Fruit fly (Drosophila melanogaster) whole organism, embryonic: ENCODE results near the gene CG34307.

Experiments
- Abd-B ChIP-seq: fragments of 200-800 bp; sonication (Bioruptor generic); optimal IDR thresholded peaks from 2 replicates; lab custom pipeline; 2018; ENCODE audit warnings: missing biosample characterization, mild to moderate bottlenecking, missing genetic modification characterization, moderate library complexity
- Bteb2 ChIP-seq: fragments of 200-800 bp; sonication (Bioruptor generic); optimal IDR thresholded peaks from 2 replicates; lab custom pipeline; 2016; ENCODE audit warnings: missing biosample characterization, missing genetic modification characterization
- CG10431 ChIP-seq: fragments of 200-800 bp; sonication (Bioruptor generic); optimal IDR thresholded peaks from 3 replicates; lab custom pipeline; 2018; ENCODE audit warnings: missing biosample characterization, mild to moderate bottlenecking, missing genetic modification characterization
- CG11696 ChIP-seq: fragments of 200-800 bp; sonication (Bioruptor generic); IDR thresholded peaks from 2 replicates; pipeline ENCODE4 v1.3.6; 2022; ENCODE audit warnings: missing biosample characterization, missing genetic modification characterization
- CG11723 ChIP-seq: fragments of 200-800 bp; sonication (Bioruptor generic); optimal IDR thresholded peaks from 2 replicates; lab custom pipeline; 2017; ENCODE audit warnings: missing biosample characterization, mild to moderate bottlenecking, missing genetic modification characterization
- CG12236 ChIP-seq: fragments of 200-800 bp; sonication (Bioruptor generic); optimal IDR thresholded peaks from 2 replicates; lab custom pipeline; 2016; ENCODE audit warnings: missing biosample characterization, missing genetic modification characterization
- CG1603 ChIP-seq: fragments of 200-800 bp; sonication (Bioruptor generic); optimal IDR thresholded peaks from 2 replicates; lab custom pipeline; 2019; ENCODE audit warnings: missing biosample characterization, mild to moderate bottlenecking, missing genetic modification characterization, moderate library complexity
- CG17328 ChIP-seq: fragments of 200-800 bp; sonication (Bioruptor generic); IDR thresholded peaks from 2 replicates; pipeline ENCODE4 v1.3.6; 2022; ENCODE audit warnings: missing biosample characterization, missing genetic modification characterization
- CG17361 ChIP-seq: fragments of 200-800 bp; sonication (Bioruptor generic); IDR thresholded peaks from 3 replicates; pipeline ENCODE4 v1.3.6; 2022; ENCODE audit warnings: missing biosample characterization, missing genetic modification characterization
- CG17802 ChIP-seq: fragments of 200-800 bp; sonication (Bioruptor generic); optimal IDR thresholded peaks from 2 replicates; lab custom pipeline; 2018; ENCODE audit warnings: missing biosample characterization, mild to moderate bottlenecking, missing genetic modification characterization, moderate library complexity
- CG18011 ChIP-seq: fragments of 200-800 bp; sonication (Bioruptor generic); optimal IDR thresholded peaks from 2 replicates; lab custom pipeline; 2017; ENCODE audit warnings: missing biosample characterization, missing genetic modification characterization, mild to moderate bottlenecking, moderate library complexity, missing genotype
- CG18764 ChIP-seq: fragments of 200-800 bp; sonication (Bioruptor generic); optimal IDR thresholded peaks from 3 replicates; lab custom pipeline; 2016; ENCODE audit warnings: missing biosample characterization, missing genetic modification characterization
- CG31388 ChIP-seq: fragments of 200-800 bp; sonication (Bioruptor generic); optimal IDR thresholded peaks from 2 replicates; lab custom pipeline; 2016; ENCODE audit warnings: missing biosample characterization, missing genetic modification characterization
- CG32767 ChIP-seq: fragments of 200-800 bp; sonication (Bioruptor generic); IDR thresholded peaks from 2 replicates; pipeline ENCODE4 v1.3.6; 2022; ENCODE audit warnings: missing biosample characterization, missing genetic modification characterization
- CG3407 ChIP-seq: fragments of 200-800 bp; sonication (Bioruptor generic); optimal IDR thresholded peaks from 2 replicates; lab custom pipeline; 2018; ENCODE audit warnings: missing biosample characterization, mild to moderate bottlenecking, missing genetic modification characterization
- CG34376 ChIP-seq: fragments of 200-800 bp; sonication (Bioruptor generic); optimal IDR thresholded peaks from 2 replicates; lab custom pipeline; 2018; ENCODE audit warnings: missing biosample characterization, mild to moderate bottlenecking, missing genetic modification characterization
- CG34422 ChIP-seq: fragments of 200-800 bp; sonication (Bioruptor generic); IDR thresholded peaks from 3 replicates; pipeline ENCODE4 v1.3.6; 2022; ENCODE audit warnings: missing biosample characterization, missing genetic modification characterization
- CG4360 ChIP-seq: fragments of 200-800 bp; sonication (Bioruptor generic); IDR thresholded peaks from 2 replicates; pipeline ENCODE4 v1.3.6; 2022; ENCODE audit warnings: missing biosample characterization, missing genetic modification characterization
- CG8281 ChIP-seq: fragments of 200-800 bp; sonication (Bioruptor generic); optimal IDR thresholded peaks from 2 replicates; lab custom pipeline; 2018; ENCODE audit warnings: missing biosample characterization, mild to moderate bottlenecking, missing genetic modification characterization, moderate library complexity
- CG8290 ChIP-seq, 3 experiments: fragments of 200-800 bp; sonication (Bioruptor generic); optimal IDR thresholded peaks; 2 replicates each; lab custom pipeline; 2016 to 2019; ENCODE audit warnings: missing biosample characterization in 3 of 3, missing genetic modification characterization in 3 of 3, mild to moderate bottlenecking in 2 of 3, moderate library complexity in 1 of 3
- CoRest ChIP-seq: fragments of 200-800 bp; sonication (Bioruptor generic); optimal IDR thresholded peaks from 3 replicates; lab custom pipeline; 2018; ENCODE audit warnings: missing biosample characterization, mild to moderate bottlenecking, missing genetic modification characterization, moderate library complexity
- Dad ChIP-seq: fragments of 200-800 bp; sonication (Bioruptor generic); optimal IDR thresholded peaks from 3 replicates; lab custom pipeline; 2016; ENCODE audit warnings: missing biosample characterization, missing genetic modification characterization
- ERR ChIP-seq: fragments of 200-800 bp; sonication (Bioruptor generic); optimal IDR thresholded peaks from 2 replicates; lab custom pipeline; 2016; ENCODE audit warnings: missing biosample characterization, missing genetic modification characterization
- Fer3 ChIP-seq: fragments of 200-800 bp; sonication (Bioruptor generic); optimal IDR thresholded peaks from 2 replicates; lab custom pipeline; 2018; ENCODE audit warnings: missing biosample characterization, mild to moderate bottlenecking, missing genetic modification characterization, moderate library complexity
- Hr3 ChIP-seq: fragments of 200-800 bp; sonication (Bioruptor generic); optimal IDR thresholded peaks from 3 replicates; lab custom pipeline; 2016; ENCODE audit warnings: missing biosample characterization, missing genetic modification characterization
- Hr39 ChIP-seq: fragments of >200 bp; optimal IDR thresholded peaks from 2 replicates; lab custom pipeline; 2017
- Kr ChIP-seq: fragments of 200-800 bp; sonication (Bioruptor generic); optimal IDR thresholded peaks from 2 replicates; lab custom pipeline; 2017; ENCODE audit warnings: missing biosample characterization, mild to moderate bottlenecking, missing genetic modification characterization
- MTF-1 ChIP-seq: fragments of 200-800 bp; sonication (Bioruptor generic); optimal IDR thresholded peaks from 2 replicates; lab custom pipeline; 2018; ENCODE audit warnings: missing biosample characterization, mild to moderate bottlenecking, missing genetic modification characterization, borderline replicate concordance
- NfI ChIP-seq: fragments of 200-800 bp; sonication (Bioruptor generic); optimal IDR thresholded peaks from 3 replicates; lab custom pipeline; 2018; ENCODE audit warnings: missing biosample characterization, mild to moderate bottlenecking, missing genetic modification characterization, moderate library complexity
- Oaz ChIP-seq: fragments of 200-800 bp; sonication (Bioruptor generic); IDR thresholded peaks from 2 replicates; pipeline ENCODE4 v1.3.6; 2022; ENCODE audit warnings: missing biosample characterization, missing genetic modification characterization
- Pdp1 ChIP-seq, 2 experiments: fragments of 200-800 bp; sonication (Bioruptor generic); optimal IDR thresholded peaks; 3 replicates each; lab custom pipeline; 2016; ENCODE audit warnings: missing biosample characterization in 2 of 2, missing genetic modification characterization in 2 of 2, mild to moderate bottlenecking in 1 of 2, moderate library complexity in 1 of 2
- Ravus ChIP-seq: fragments of 200-800 bp; sonication (Bioruptor generic); IDR thresholded peaks from 2 replicates; pipeline ENCODE4 v1.3.6; 2022; ENCODE audit warnings: missing biosample characterization, missing genetic modification characterization
- Xrp1 ChIP-seq: fragments of 200-800 bp; sonication (Bioruptor generic); IDR thresholded peaks from 2 replicates; pipeline ENCODE4 v1.3.6; 2022; ENCODE audit warnings: missing biosample characterization, missing genetic modification characterization
- chinmo ChIP-seq: fragments of 200-800 bp; sonication (Bioruptor generic); IDR thresholded peaks from 4 replicates; pipeline ENCODE4 v1.3.6; 2022; ENCODE audit warnings: missing biosample characterization, missing genetic modification characterization; ENCODE audit not compliant: partially characterized antibody
- cwo ChIP-seq: fragments of 200-800 bp; sonication (Bioruptor generic); optimal IDR thresholded peaks from 3 replicates; lab custom pipeline; 2017; ENCODE audit warnings: missing biosample characterization, missing genetic modification characterization, mild to moderate bottlenecking, moderate library complexity, missing genetic modification reagents
- danr ChIP-seq: fragments of 200-800 bp; sonication (Bioruptor generic); IDR thresholded peaks from 2 replicates; pipeline ENCODE4 v1.3.6; 2022; ENCODE audit warnings: missing biosample characterization, missing genetic modification characterization
- dati ChIP-seq: fragments of 200-800 bp; sonication (Bioruptor generic); IDR thresholded peaks from 2 replicates; pipeline ENCODE4 v1.3.6; 2022; ENCODE audit warnings: missing biosample characterization, missing genetic modification characterization
- dysf ChIP-seq: fragments of 200-800 bp; sonication (Bioruptor generic); IDR thresholded peaks from 3 replicates; pipeline ENCODE4 v1.3.6; 2022; ENCODE audit warnings: missing biosample characterization, missing genetic modification characterization
- en ChIP-seq: fragments of 200-800 bp; sonication (Bioruptor generic); optimal IDR thresholded peaks from 2 replicates; lab custom pipeline; 2016; ENCODE audit warnings: missing biosample characterization, missing genetic modification characterization
- eve ChIP-seq, 2 experiments: fragments of >200 bp; optimal IDR thresholded peaks; 2 replicates each; lab custom pipeline; 2017; ENCODE audit warnings: missing biosample characterization in 2 of 2, missing genetic modification characterization in 2 of 2
- fru ChIP-seq: fragments of >200 bp; optimal IDR thresholded peaks from 2 replicates; lab custom pipeline; 2017
- fu2 ChIP-seq: fragments of 200-800 bp; sonication (Bioruptor generic); optimal IDR thresholded peaks from 2 replicates; lab custom pipeline; 2016; ENCODE audit warnings: missing biosample characterization, missing genetic modification characterization
- ind ChIP-seq: fragments of 200-800 bp; sonication (Bioruptor generic); optimal IDR thresholded peaks from 3 replicates; lab custom pipeline; 2016; ENCODE audit warnings: missing biosample characterization, missing genetic modification characterization
- insv ChIP-seq, 2 experiments: fragments of 200-800 bp; sonication (Bioruptor generic); optimal IDR thresholded peaks; 3 replicates each; lab custom pipeline; 2016 to 2018; ENCODE audit warnings: missing biosample characterization in 2 of 2, missing genetic modification characterization in 2 of 2
- jing ChIP-seq: fragments of 200-800 bp; sonication (Bioruptor generic); optimal IDR thresholded peaks from 2 replicates; lab custom pipeline; 2018; ENCODE audit warnings: missing biosample characterization, mild to moderate bottlenecking, missing genetic modification characterization
- lbe ChIP-seq: fragments of 200-800 bp; sonication (Bioruptor generic); optimal IDR thresholded peaks from 2 replicates; lab custom pipeline; 2016; ENCODE audit warnings: missing biosample characterization, mild to moderate bottlenecking, missing genetic modification characterization
- odd ChIP-seq: fragments of 200-800 bp; sonication (Bioruptor generic); optimal IDR thresholded peaks from 2 replicates; lab custom pipeline; 2017; ENCODE audit warnings: missing biosample characterization, mild to moderate bottlenecking, missing genetic modification characterization
- sens-2 ChIP-seq: fragments of 200-800 bp; sonication (Bioruptor generic); IDR thresholded peaks from 2 replicates; pipeline ENCODE4 v1.3.6; 2022; ENCODE audit warnings: missing biosample characterization, missing genetic modification characterization
- seq ChIP-seq: fragments of 200-800 bp; sonication (Bioruptor generic); IDR thresholded peaks from 2 replicates; pipeline ENCODE4 v1.3.6; 2022; ENCODE audit warnings: missing biosample characterization, missing genetic modification characterization
- slou ChIP-seq: fragments of 200-800 bp; sonication (Bioruptor generic); optimal IDR thresholded peaks from 3 replicates; lab custom pipeline; 2016; ENCODE audit warnings: missing biosample characterization, missing genetic modification characterization
- tap ChIP-seq: fragments of 200-800 bp; optimal IDR thresholded peaks from 3 replicates; lab custom pipeline; 2019; ENCODE audit warnings: missing biosample characterization, mild to moderate bottlenecking, missing genetic modification characterization, moderate library complexity
- zf30C ChIP-seq: fragments of 200-800 bp; sonication (Bioruptor generic); optimal IDR thresholded peaks from 3 replicates; lab custom pipeline; 2018; ENCODE audit warnings: missing biosample characterization, mild to moderate bottlenecking, missing genetic modification characterization

The CG34307 gene

DNA sequence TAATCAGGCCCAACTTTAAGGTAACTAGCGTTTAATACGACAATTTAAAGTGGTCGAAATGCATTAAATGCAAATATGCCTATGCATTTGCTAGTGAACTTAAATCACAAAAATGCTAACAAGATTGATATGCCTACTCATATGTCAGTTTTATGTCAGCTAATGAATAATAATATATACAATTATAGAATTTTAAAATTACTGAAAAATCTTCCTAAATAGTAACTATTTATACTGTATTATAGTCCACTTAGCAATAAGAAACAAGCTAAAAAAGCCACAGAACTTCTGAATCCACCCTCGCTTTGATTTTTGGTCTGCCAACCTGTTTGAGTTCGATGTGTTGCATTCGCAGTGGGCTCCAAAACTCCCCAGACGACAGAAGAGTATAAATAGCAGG, 27.7 kb upstream of the CG34307 start (continued):
- TF ChIP-seq slou: no peak
- TF ChIP-seq Hr3 (GFP tag; lab: Kevin White, UChicago): no peak
- TF ChIP-seq CG17802: no peak
- no peak for TF ChIP-seq CG32767 (GFP tag; lab: Robert Waterston, UW)
- no peak for TF ChIP-seq lbe
- TF ChIP-seq Pdp1 (GFP tag; optimal IDR thresholded peaks at IDR 0.05; lab: Kevin White, UChicago): no peak
- TF ChIP-seq seq: no peak
- no peak for TF ChIP-seq CoRest
- no peak for TF ChIP-seq CG12236 (GFP tag; lab: Kevin White, UChicago)
- TF ChIP-seq CG1603: no peak
- no peak for TF ChIP-seq CG18764 (GFP tag; lab: Kevin White, UChicago)
- peak; percentile 34 for TF ChIP-seq ind (GFP tag; lab: Kevin White, UChicago)
- no peak for TF ChIP-seq CG10431 (GFP tag; lab: Kevin White, UChicago)
- no peak for TF ChIP-seq MTF-1 (GFP tag; lab: Kevin White, UChicago)
- no peak for TF ChIP-seq CG17328
- TF ChIP-seq insv (GFP tag; optimal IDR thresholded peaks at IDR 0.05; lab: Kevin White, UChicago): no peak
- TF ChIP-seq danr (GFP tag; lab: Robert Waterston, UW): no peak; the same call in 1 of the 2 replicates
- TF ChIP-seq chinmo (GFP tag; lab: Robert Waterston, UW): no peak
- TF ChIP-seq CG17361: peak; percentile 66; the same call in 2 of the 3 replicates
- peak; percentile 35 for TF ChIP-seq Fer3 (tag; lab: Kevin White, UChicago)
- TF ChIP-seq Hr39 (lab: Kevin White, UChicago): no peak
- no peak for TF ChIP-seq sens-2 (GFP tag; lab: Robert Waterston, UW)
- TF ChIP-seq CG31388 (GFP tag; lab: Kevin White, UChicago): no peak
- peak; percentile 65 for TF ChIP-seq dysf
- no peak for TF ChIP-seq cwo (GFP tag; lab: Kevin White, UChicago)
- TF ChIP-seq Ravus (GFP tag; lab: Robert Waterston, UW): no peak; the same call in 1 of the 2 replicates
- 0 out of 3 replicates have a peak, but pooled peaks have one; percentile 30 for TF ChIP-seq CG34422
- no peak for TF ChIP-seq CG4360 (GFP tag; lab: Robert Waterston, UW)
- no peak for TF ChIP-seq en (GFP tag; lab: Kevin White, UChicago)
- TF ChIP-seq CG8281 (tag; lab: Kevin White, UChicago): no peak
- TF ChIP-seq fru: no peak
- TF ChIP-seq dati (GFP tag; lab: Robert Waterston, UW): no peak
- TF ChIP-seq Dad: no peak
- TF ChIP-seq ERR (GFP tag; lab: Kevin White, UChicago): no peak
- TF ChIP-seq Bteb2: no peak
- TF ChIP-seq CG11723 (GFP tag; lab: Kevin White, UChicago): no peak
- no peak for TF ChIP-seq Oaz (GFP tag; lab: Robert Waterston, UW)
- no peak for TF ChIP-seq jing (GFP tag; lab: Kevin White, UChicago)
- TF ChIP-seq tap (tag; lab: Kevin White, UChicago): no peak
- peak; percentile 3 for TF ChIP-seq Abd-B (GFP tag; lab: Kevin White, UChicago)
- no peak for TF ChIP-seq CG18011 (GFP tag; lab: Kevin White, UChicago)
- no peak for TF ChIP-seq CG34376 (GFP tag; lab: Kevin White, UChicago)
- TF ChIP-seq eve (GFP tag; optimal IDR thresholded peaks at IDR 0.05; lab: Kevin White, UChicago): no peak
- TF ChIP-seq CG8290 (GFP tag; optimal IDR thresholded peaks at IDR 0.05; lab: Kevin White, UChicago): no peak
- TF ChIP-seq CG8290 (tag; optimal IDR thresholded peaks at IDR 0.05; lab: Kevin White, UChicago): no peak
- no peak for TF ChIP-seq Kr (GFP tag; lab: Kevin White, UChicago)
- TF ChIP-seq CG11696 (GFP tag; lab: Robert Waterston, UW): no peak
- TF ChIP-seq fu2 (GFP tag; lab: Kevin White, UChicago): no peak
- TF ChIP-seq odd (GFP tag; lab: Kevin White, UChicago): no peak
- no peak for TF ChIP-seq CG3407 (GFP tag; lab: Kevin White, UChicago)
- TF ChIP-seq NfI (GFP tag; lab: Kevin White, UChicago): no peak
- no peak for TF ChIP-seq zf30C (GFP tag; lab: Kevin White, UChicago)
- TF ChIP-seq Xrp1 (GFP tag; lab: Robert Waterston, UW): peak; percentile 73
